Fruit fly (Drosophila melanogaster): ENCODE data around the gene Ada3.

The Ada3 gene

dm6 chrX:18092810-18093222, 7.3 kb downstream of the Ada3 start, which contains the start of gene RhoGAP16F (continued):
- TF ChIP-seq dm (GFP tag; optimal IDR thresholded peaks at IDR 0.05), result peak; percentile 71
- TF ChIP-seq CG8765 (GFP tag; IDR thresholded peaks at IDR 0.05), result peak; percentile 59
- TF ChIP-seq Poxn (GFP tag; IDR thresholded peaks at IDR 0.05), result no peak
- no peak for TF ChIP-seq bbx (GFP tag; IDR thresholded peaks at IDR 0.05; ENCODE audit: partially characterized antibody)
- TF ChIP-seq kay (GFP tag; optimal IDR thresholded peaks at IDR 0.05), result peak; percentile 75
- TF ChIP-seq HLHmδ (GFP tag; optimal IDR thresholded peaks at IDR 0.05), result no peak
- TF ChIP-seq az2 (GFP tag; optimal IDR thresholded peaks at IDR 0.05), result peak; percentile 88
- peak; percentile 89 for TF ChIP-seq CG12391 (tag; optimal IDR thresholded peaks at IDR 0.05)
- TF ChIP-seq CG4328 (GFP tag; optimal IDR thresholded peaks at IDR 0.05), result peak; percentile 69
- TF ChIP-seq CG11456 (GFP tag; IDR thresholded peaks at IDR 0.05), result peak; percentile 73
- TF ChIP-seq Sox100B (GFP tag; optimal IDR thresholded peaks at IDR 0.05), result peak; percentile 79
- peak; percentile 70 for TF ChIP-seq CG4730 (GFP tag; IDR thresholded peaks at IDR 0.05)
- TF ChIP-seq CG32772 (GFP tag; IDR thresholded peaks at IDR 0.05), result peak; percentile 85
- TF ChIP-seq CG14860 (GFP tag; IDR thresholded peaks at IDR 0.05; ENCODE audit: partially characterized antibody), result no peak
- TF ChIP-seq sug (tag; optimal IDR thresholded peaks at IDR 0.05), result peak; percentile 79
- peak; percentile 88 for TF ChIP-seq CG2712 (tag; optimal IDR thresholded peaks at IDR 0.05)
- TF ChIP-seq kah (GFP tag; optimal IDR thresholded peaks at IDR 0.05), result peak; percentile 84
- TF ChIP-seq Neu2 (GFP tag; optimal IDR thresholded peaks at IDR 0.05; ENCODE audit: borderline replicate concordance), result no peak
- TF ChIP-seq Bdp1 (GFP tag; optimal IDR thresholded peaks at IDR 0.05), result peak; percentile 66
- 0 out of 2 replicates have a peak, but pooled peaks have one; percentile 15 for TF ChIP-seq Dref (GFP tag; IDR thresholded peaks at IDR 0.05)
- 0 out of 2 replicates have a peak, but pooled peaks have one; percentile 25 for TF ChIP-seq cas (GFP tag; IDR thresholded peaks at IDR 0.05)
- peak in 1 of 3 experiments; percentile 62 for TF ChIP-seq Stat92E (GFP tag; optimal IDR thresholded peaks at IDR 0.05)
- no peak for TF ChIP-seq pita (GFP tag; optimal IDR thresholded peaks at IDR 0.05)
- TF ChIP-seq CG8281 (tag; optimal IDR thresholded peaks at IDR 0.05), result peak; percentile 35
- TF ChIP-seq insv (GFP tag; optimal IDR thresholded peaks at IDR 0.05), result peak in 1 of 2 experiments; percentile 28
- peak; percentile 4 to 74 for TF ChIP-seq tll (GFP tag; optimal IDR thresholded peaks at IDR 0.05)
- TF ChIP-seq her (GFP tag; optimal IDR thresholded peaks at IDR 0.05), result peak; percentile 29
- peak; percentile 92 for TF ChIP-seq slbo (GFP tag; IDR thresholded peaks at IDR 0.05)
- peak; percentile 88 for TF ChIP-seq CG12155 (GFP tag; optimal IDR thresholded peaks at IDR 0.05)
- TF ChIP-seq CG12299 (tag; optimal IDR thresholded peaks at IDR 0.05), result peak; percentile 53
- TF ChIP-seq repo (GFP tag; optimal IDR thresholded peaks at IDR 0.05), result peak; percentile 64
- TF ChIP-seq Dip2 (GFP tag; IDR thresholded peaks at IDR 0.05), result no peak
- TF ChIP-seq wor (GFP tag; IDR thresholded peaks at IDR 0.05), result peak; percentile 49; the same call in 1 of the 2 replicates
- peak; percentile 84 to 95 for TF ChIP-seq Pdp1 (GFP tag; optimal IDR thresholded peaks at IDR 0.05)
- peak; percentile 88 for TF ChIP-seq CG7839 (tag; optimal IDR thresholded peaks at IDR 0.05)
- peak; percentile 81 for TF ChIP-seq Hmr (GFP tag; optimal IDR thresholded peaks at IDR 0.05)
- peak; percentile 12 for TF ChIP-seq YL-1 (GFP tag; optimal IDR thresholded peaks at IDR 0.05)
- peak; percentile 60 for TF ChIP-seq ap (GFP tag; IDR thresholded peaks at IDR 0.05)
- TF ChIP-seq hbn (GFP tag; IDR thresholded peaks at IDR 0.05; ENCODE audit: partially characterized antibody), result no peak
- TF ChIP-seq CG1529 (GFP tag; optimal IDR thresholded peaks at IDR 0.05), result peak; percentile 43
- peak; percentile 33 for TF ChIP-seq ac (GFP tag; optimal IDR thresholded peaks at IDR 0.05)
- TF ChIP-seq jigr1 (GFP tag; IDR thresholded peaks at IDR 0.05), result peak; percentile 71
- TF ChIP-seq Asciz (GFP tag; optimal IDR thresholded peaks at IDR 0.05), result peak; percentile 74
- TF ChIP-seq CG14667 (GFP tag; IDR thresholded peaks at IDR 0.05), result peak; percentile 77
- TF ChIP-seq CG15696 (tag; optimal IDR thresholded peaks at IDR 0.05), result peak; percentile 78
- TF ChIP-seq Spps (tag; optimal IDR thresholded peaks at IDR 0.05), result peak; percentile 70
- peak; percentile 79 for TF ChIP-seq ranshi (GFP tag; IDR thresholded peaks at IDR 0.05)
- no peak for TF ChIP-seq aop (GFP tag; IDR thresholded peaks at IDR 0.05)
- TF ChIP-seq gt (GFP tag; IDR thresholded peaks at IDR 0.05), result no peak; the same call in 1 of the 2 replicates
- peak; percentile 72 for TF ChIP-seq MBD-R2 (GFP tag; IDR thresholded peaks at IDR 0.05)

Data from whole organism, embryonic.